Fruit fly (Drosophila melanogaster): ENCODE results near the gene 5-HT2B.

dm6 chr3R:8652731-8653130 is 74.7 kb downstream of the 5-HT2B start, which contains the start of the genes Sys1 and Dhod:
- peak; percentile 45 for TF ChIP-seq CG8632 (GFP tag; optimal IDR thresholded peaks at IDR 0.05)
- TF ChIP-seq dsx (GFP tag; optimal IDR thresholded peaks at IDR 0.05; ENCODE audit: poor library complexity, severe bottlenecking): peak; percentile 25
- TF ChIP-seq CG3032 (tag; optimal IDR thresholded peaks at IDR 0.05): peak; percentile 53
- TF ChIP-seq CG34406 (GFP tag; optimal IDR thresholded peaks at IDR 0.05): peak; percentile 63
- TF ChIP-seq net (GFP tag; optimal IDR thresholded peaks at IDR 0.05): peak; percentile 61
- TF ChIP-seq Hr4 (GFP tag; optimal IDR thresholded peaks at IDR 0.05): peak; percentile 84
- peak; percentile 85 for TF ChIP-seq Sox14 (GFP tag; optimal IDR thresholded peaks at IDR 0.05)
- no peak for TF ChIP-seq CG6854 (GFP tag; optimal IDR thresholded peaks at IDR 0.05)

All from whole organism, prepupa.